Worm (Caenorhabditis elegans) whole organism, L3 larva: Measurements from ENCODE around the gene cnnm-5.

Experiments
- ZK546.5 ChIP-seq: sonication (generic microtip); optimal IDR thresholded peaks from 2 replicates; lab custom pipeline; 2017; ENCODE audit warnings: missing biosample characterization, missing genetic modification characterization
- ceh-16 ChIP-seq: sonication (generic microtip); optimal IDR thresholded peaks from 2 replicates; lab custom pipeline; 2017; ENCODE audit warnings: missing biosample characterization, missing genetic modification characterization
- ceh-28 ChIP-seq: fragments of 150-350 bp; optimal IDR thresholded peaks from 2 replicates; lab custom pipeline; 2014; ENCODE audit warnings: missing biosample characterization, missing genetic modification reagents, missing genetic modification characterization
- ceh-82 ChIP-seq: fragments of 150-350 bp; optimal IDR thresholded peaks from 2 replicates; lab custom pipeline; 2014; ENCODE audit warnings: missing biosample characterization, missing genetic modification characterization
- daf-12 ChIP-seq: fragments of 150-350 bp; optimal IDR thresholded peaks from 2 replicates; lab custom pipeline; 2014; ENCODE audit warnings: missing biosample characterization, missing genetic modification reagents, missing genetic modification characterization
- egl-5 ChIP-seq: fragments of 150-350 bp; optimal IDR thresholded peaks from 2 replicates; lab custom pipeline; 2017; ENCODE audit warnings: missing biosample characterization, missing genetic modification reagents, missing genetic modification characterization, inconsistent platforms
- elt-1 ChIP-seq: fragments of 150-350 bp; optimal IDR thresholded peaks from 2 replicates; lab custom pipeline; 2014; ENCODE audit warnings: missing biosample characterization, missing genetic modification characterization
- eor-1 ChIP-seq, 2 experiments: fragments of 150-350 bp; optimal IDR thresholded peaks; 2 replicates each; lab custom pipeline; 2014 to 2018; ENCODE audit warnings: missing biosample characterization in 2 of 2, missing genetic modification characterization in 2 of 2
- fos-1 ChIP-seq: fragments of 150-350 bp; optimal IDR thresholded peaks from 2 replicates; lab custom pipeline; 2014; ENCODE audit warnings: missing biosample characterization, missing genetic modification characterization
- hmg-11 ChIP-seq: sonication (generic microtip); optimal IDR thresholded peaks from 2 replicates; lab custom pipeline; 2016; ENCODE audit warnings: missing genetic modification characterization, missing compliant biosample characterization
- jun-1 ChIP-seq: fragments of 150-350 bp; optimal IDR thresholded peaks from 2 replicates; lab custom pipeline; 2014; ENCODE audit warnings: missing biosample characterization, missing genetic modification reagents, missing genetic modification characterization
- lin-15B ChIP-seq: fragments of 150-350 bp; optimal IDR thresholded peaks from 2 replicates; lab custom pipeline; 2014; ENCODE audit warnings: missing biosample characterization, missing genetic modification characterization
- lin-39 ChIP-seq: fragments of 150-350 bp; optimal IDR thresholded peaks from 2 replicates; lab custom pipeline; 2018; ENCODE audit warnings: missing biosample characterization, missing genetic modification reagents, missing genetic modification characterization
- lsy-12 ChIP-seq: sonication (generic microtip); optimal IDR thresholded peaks from 2 replicates; lab custom pipeline; 2016; ENCODE audit warnings: mild to moderate bottlenecking, missing genetic modification characterization, missing compliant biosample characterization
- mml-1 ChIP-seq: fragments of 150-350 bp; sonication (generic microtip); optimal IDR thresholded peaks from 3 replicates; lab custom pipeline; 2014; ENCODE audit warnings: missing biosample characterization, missing genetic modification characterization
- nfya-1 ChIP-seq: sonication (generic microtip); optimal IDR thresholded peaks from 2 replicates; lab custom pipeline; 2017; ENCODE audit warnings: missing genetic modification characterization, mild to moderate bottlenecking, missing compliant biosample characterization, antibody characterized with exemption, moderate library complexity; ENCODE audit not compliant: insufficient read depth
- nhr-11 ChIP-seq: fragments of 150-350 bp; optimal IDR thresholded peaks from 2 replicates; lab custom pipeline; 2014; ENCODE audit warnings: missing biosample characterization, missing genetic modification characterization
- nhr-23 ChIP-seq: fragments of 150-350 bp; optimal IDR thresholded peaks from 2 replicates; lab custom pipeline; 2014; ENCODE audit warnings: missing biosample characterization, missing genetic modification reagents, missing genetic modification characterization
- nhr-43 ChIP-seq: sonication (generic microtip); optimal IDR thresholded peaks from 2 replicates; lab custom pipeline; 2016; ENCODE audit warnings: mild to moderate bottlenecking, missing genetic modification characterization, missing compliant biosample characterization; ENCODE audit not compliant: poor library complexity, severe bottlenecking
- nhr-76 ChIP-seq: fragments of 150-350 bp; sonication (generic microtip); optimal IDR thresholded peaks from 5 replicates; lab custom pipeline; 2014; ENCODE audit warnings: missing biosample characterization, missing genetic modification characterization
- nhr-77 ChIP-seq: fragments of 150-350 bp; optimal IDR thresholded peaks from 2 replicates; lab custom pipeline; 2014; ENCODE audit warnings: missing biosample characterization, missing genetic modification characterization
- pha-4 ChIP-seq: fragments of 150-350 bp; optimal IDR thresholded peaks from 2 replicates; lab custom pipeline; 2014; ENCODE audit warnings: missing biosample characterization, missing genetic modification reagents, missing genetic modification characterization
- skn-1 ChIP-seq: fragments of 150-350 bp; optimal IDR thresholded peaks from 2 replicates; lab custom pipeline; 2014; ENCODE audit warnings: missing biosample characterization, missing genetic modification characterization
- snpc-4 ChIP-seq: fragments of 150-350 bp; optimal IDR thresholded peaks from 2 replicates; lab custom pipeline; 2014; ENCODE audit warnings: missing biosample characterization, missing genetic modification characterization
- unc-39 ChIP-seq: sonication (generic microtip); optimal IDR thresholded peaks from 4 replicates; lab custom pipeline; 2017; ENCODE audit warnings: missing biosample characterization, missing genetic modification characterization
- zag-1 ChIP-seq: fragments of 150-350 bp; optimal IDR thresholded peaks from 2 replicates; lab custom pipeline; 2014; ENCODE audit warnings: missing biosample characterization, missing genetic modification characterization

Gene cnnm-5

ce11 chrIII:3783914-3784313, 45.1 kb downstream of the cnnm-5 start:
- TF ChIP-seq lin-39 (peak; percentile 30), elt-1 (tag; lab: Kevin White, UChicago) (peak; percentile 49), nhr-23 (no peak)

- TF ChIP-seq unc-39 (tag; lab: Kevin White, UChicago) (no peak), fos-1 (tag; lab: Kevin White, UChicago) (no peak), ceh-28 (tag; lab: Kevin White, UChicago) (no peak), snpc-4 (no peak), elt-1 (tag; lab: Kevin White, UChicago) (no peak), nhr-11 (peak; percentile 50), lin-39 (peak; percentile 19), lin-15B (no peak), nhr-43 (tag; lab: Kevin White, UChicago) (no peak), skn-1 (tag; lab: Kevin White, UChicago) (no peak), eor-1 (tag; optimal IDR thresholded peaks at IDR 0.05; lab: Kevin White, UChicago) (no peak), hmg-11 (tag; lab: Kevin White, UChicago) (no peak), zag-1 (tag; lab: Kevin White, UChicago) (no peak), nfya-1 (peak; percentile 61), nhr-76 (tag; lab: Kevin White, UChicago) (no peak), nhr-77 (tag; lab: Kevin White, UChicago) (no peak), pha-4 (tag; lab: Kevin White, UChicago) (no peak), ZK546.5 (tag; lab: Kevin White, UChicago) (no peak), mml-1 (tag; lab: Kevin White, UChicago) (no peak), daf-12 (tag; lab: Kevin White, UChicago) (no peak), ceh-82 (tag; lab: Kevin White, UChicago) (no peak)
- TF ChIP-seq, all 47 proteins: peak for 3
These were observed 46.2 kb downstream of the cnnm-5 start for ce11 chrIII:3782853-3783252.

- TF ChIP-seq zag-1 (tag; lab: Kevin White, UChicago), result no peak
- peak; percentile 55 for TF ChIP-seq egl-5
- TF ChIP-seq hmg-11 (tag; lab: Kevin White, UChicago), result no peak
- no peak for TF ChIP-seq eor-1 (tag; optimal IDR thresholded peaks at IDR 0.05; lab: Kevin White, UChicago)
- TF ChIP-seq lin-15B, result no peak
- no peak for TF ChIP-seq lsy-12 (tag; lab: Kevin White, UChicago)
- TF ChIP-seq ceh-28 (tag; lab: Kevin White, UChicago), result no peak
- peak; percentile 28 for TF ChIP-seq nfya-1
- no peak for TF ChIP-seq ZK546.5 (tag; lab: Kevin White, UChicago)
- no peak for TF ChIP-seq jun-1
- TF ChIP-seq ceh-16 (tag; lab: Kevin White, UChicago), result no peak
- TF ChIP-seq fos-1 (tag; lab: Kevin White, UChicago), result no peak
- TF ChIP-seq, all 47 proteins: peak for 2
These were observed 47.2 kb downstream of the cnnm-5 start for ce11 chrIII:3781827-3782226.
